Worm (Caenorhabditis elegans) whole organism, L3 larva: ENCODE measurements around the gene rhgf-1.

Source experiments
- ZK546.5 ChIP-seq: sonication (generic microtip); optimal IDR thresholded peaks from 2 replicates; lab custom pipeline; 2017; ENCODE audit warnings: missing biosample characterization, missing genetic modification characterization
- ceh-9 ChIP-seq: sonication (generic microtip); optimal IDR thresholded peaks from 2 replicates; lab custom pipeline; 2018; ENCODE audit warnings: missing biosample characterization, missing genetic modification characterization
- elt-3 ChIP-seq, 3 experiments: fragments of 150-350 bp in 1 of 3; sonication (generic microtip) in 2 of 3; optimal IDR thresholded peaks; 2 replicates in 2 of 3; 4 replicates in 1 of 3; lab custom pipeline; 2014 to 2017; ENCODE audit warnings: missing biosample characterization in 3 of 3, missing genetic modification characterization in 3 of 3
- lin-39 ChIP-seq: fragments of 150-350 bp; optimal IDR thresholded peaks from 2 replicates; lab custom pipeline; 2018; ENCODE audit warnings: missing biosample characterization, missing genetic modification reagents, missing genetic modification characterization
- nhr-237 ChIP-seq: fragments of 150-350 bp; optimal IDR thresholded peaks from 2 replicates; lab custom pipeline; 2014; ENCODE audit warnings: missing biosample characterization, missing genetic modification characterization
- nhr-77 ChIP-seq: fragments of 150-350 bp; optimal IDR thresholded peaks from 2 replicates; lab custom pipeline; 2014; ENCODE audit warnings: missing biosample characterization, missing genetic modification characterization
- snpc-4 ChIP-seq: fragments of 150-350 bp; optimal IDR thresholded peaks from 2 replicates; lab custom pipeline; 2014; ENCODE audit warnings: missing biosample characterization, missing genetic modification characterization

ce11 chrX:10746388-10746787 is 34.7 kb upstream of the rhgf-1 start, which contains the start of gene R07A4.2:
- no peak for TF ChIP-seq ZK546.5 (tag; lab: Kevin White, UChicago)
- TF ChIP-seq snpc-4 (tag; lab: Kevin White, UChicago) = no peak
- TF ChIP-seq nhr-237 = no peak
- no peak for TF ChIP-seq elt-3 (tag; optimal IDR thresholded peaks at IDR 0.05; lab: Kevin White, UChicago)
- no peak for TF ChIP-seq nhr-77 (tag; lab: Kevin White, UChicago)
- TF ChIP-seq ceh-9 (tag; lab: Kevin White, UChicago) = no peak
- no peak for TF ChIP-seq lin-39 (tag; lab: Kevin White, UChicago)
